Fruit fly (Drosophila melanogaster) S2 (cell line): ENCODE results near the gene CG4213.

ENCODE experiments used
- CG8478 ChIP-seq: fragments of >200 bp; optimal IDR thresholded peaks from 2 replicates; lab custom pipeline; 2018
- CTCF ChIP-seq, 2 experiments: fragments of >200 bp; optimal IDR thresholded peaks; 2 replicates each; lab custom pipeline; 2018

DNA sequence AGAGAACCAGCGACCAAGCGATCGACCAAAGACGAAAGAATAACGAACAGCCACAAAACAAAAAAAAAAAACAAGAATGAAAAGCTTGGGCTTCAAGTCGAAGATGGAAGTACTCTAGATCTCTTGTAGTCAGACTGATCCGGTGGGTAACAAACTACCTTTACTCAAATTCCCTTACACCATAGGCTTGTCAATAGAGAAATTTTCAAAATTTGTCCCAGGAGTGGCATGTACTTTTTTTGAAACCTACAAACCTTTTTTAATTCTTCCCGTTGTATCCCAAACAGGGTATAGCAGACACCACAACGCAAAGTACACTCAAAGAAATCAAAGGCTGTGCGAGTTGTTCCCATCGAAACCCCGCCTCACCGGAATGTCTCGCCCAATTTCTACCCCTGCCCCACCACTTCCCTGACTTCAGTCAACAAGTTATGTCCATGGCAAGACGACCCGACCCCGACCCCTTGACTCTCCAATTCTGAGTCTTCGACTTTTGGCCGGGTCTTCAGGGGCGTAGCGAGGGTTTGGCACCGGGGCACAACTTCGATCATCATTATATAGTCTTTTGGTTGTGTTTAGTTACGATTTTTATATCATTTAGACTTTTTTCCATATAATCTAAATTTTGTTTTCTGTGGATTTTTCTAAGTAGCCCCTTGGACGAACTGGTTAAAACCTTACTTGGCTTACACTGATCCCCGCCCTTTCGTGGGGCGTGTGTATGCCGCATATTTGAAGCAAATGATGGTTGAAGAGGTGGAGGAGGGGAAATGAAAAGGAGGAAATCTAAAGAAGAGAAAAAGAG is 27.9 kb upstream of the CG4213 start:
- TF ChIP-seq CG8478 (lab: Kevin White, UChicago) (no peak), CTCF (optimal IDR thresholded peaks at IDR 0.05; lab: Kevin White, UChicago) (no peak)
